Fruit fly (Drosophila melanogaster): Measurements from ENCODE around the gene CG33229.
A peak's percentile ranks its signal among the peaks of the same experiment; 100 is the strongest.

Gene CG33229

dm6 chr3L:257618-258475 lies 34.2 kb downstream of the CG33229 start, which contains the start of the genes DIP2 and wac (continued):
- TF ChIP-seq caup (GFP tag; optimal IDR thresholded peaks at IDR 0.05; ENCODE audit: severe bottlenecking) (peak; percentile 69), CG16863 (GFP tag; optimal IDR thresholded peaks at IDR 0.05) (peak; percentile 78), pum (GFP tag; optimal IDR thresholded peaks at IDR 0.05) (peak; percentile 86), MBD-R2 (GFP tag; IDR thresholded peaks at IDR 0.05) (peak; percentile 66), HmgD (GFP tag; optimal IDR thresholded peaks at IDR 0.05) (peak; percentile 78), Xrp1 (GFP tag; IDR thresholded peaks at IDR 0.05) (peak; percentile 72), Drgx (GFP tag; IDR thresholded peaks at IDR 0.05) (peak; percentile 40; the same call in 1 of the 2 replicates), nerfin-2 (GFP tag; IDR thresholded peaks at IDR 0.05; ENCODE audit: partially characterized antibody) (peak; percentile 58), CG2129 (GFP tag; IDR thresholded peaks at IDR 0.05; ENCODE audit: partially characterized antibody) (peak; percentile 55), ERR (GFP tag; optimal IDR thresholded peaks at IDR 0.05) (peak; percentile 72), Ssrp (tag; optimal IDR thresholded peaks at IDR 0.05) (peak; percentile 16), Poxn (GFP tag; IDR thresholded peaks at IDR 0.05) (no peak), CG7928 (GFP tag; optimal IDR thresholded peaks at IDR 0.05) (peak; percentile 95), CG16779 (GFP tag; IDR thresholded peaks at IDR 0.05) (peak; percentile 71), lilli (GFP tag; optimal IDR thresholded peaks at IDR 0.05) (peak; percentile 93), CG9797 (GFP tag; optimal IDR thresholded peaks at IDR 0.05) (peak; percentile 89), hkb (optimal IDR thresholded peaks at IDR 0.05) (no peak), hkb (GFP tag; IDR thresholded peaks at IDR 0.05) (peak; percentile 58; the same call in 1 of the 2 replicates), CG2678 (tag; optimal IDR thresholded peaks at IDR 0.05) (no peak), ham (GFP tag; IDR thresholded peaks at IDR 0.05) (peak; percentile 14; the same call in 1 of the 2 replicates), CG1647 (GFP tag; optimal IDR thresholded peaks at IDR 0.05) (peak; percentile 83), CG32767 (GFP tag; IDR thresholded peaks at IDR 0.05) (peak; percentile 14; the same call in 1 of the 2 replicates), sim (GFP tag; IDR thresholded peaks at IDR 0.05) (no peak), Rfx (GFP tag; IDR thresholded peaks at IDR 0.05) (peak; percentile 92), tap (tag; optimal IDR thresholded peaks at IDR 0.05) (no peak), vfl (GFP tag; optimal IDR thresholded peaks at IDR 0.05) (peak; percentile 82), disco-r (GFP tag; optimal IDR thresholded peaks at IDR 0.05) (peak; percentile 52), vnd (GFP tag; IDR thresholded peaks at IDR 0.05; ENCODE audit: partially characterized antibody) (peak; percentile 84), Hr3 (GFP tag; optimal IDR thresholded peaks at IDR 0.05) (peak; percentile 75), CG17829 (tag; optimal IDR thresholded peaks at IDR 0.05) (peak; percentile 76), CG11504 (tag; optimal IDR thresholded peaks at IDR 0.05) (no peak), tio (GFP tag; optimal IDR thresholded peaks at IDR 0.05) (no peak), grau (tag; optimal IDR thresholded peaks at IDR 0.05) (peak; percentile 62), H15 (GFP tag; IDR thresholded peaks at IDR 0.05) (peak; percentile 62; the same call in 1 of the 3 replicates), D (optimal IDR thresholded peaks at IDR 0.05) (no peak), D (GFP tag; optimal IDR thresholded peaks at IDR 0.05) (peak; percentile 59), Pdp1 (GFP tag; optimal IDR thresholded peaks at IDR 0.05) (peak; percentile 84 to 94), CG10654 (GFP tag; optimal IDR thresholded peaks at IDR 0.05) (peak; percentile 79), HmgZ (tag; optimal IDR thresholded peaks at IDR 0.05) (peak; percentile 74), cad (GFP tag; optimal IDR thresholded peaks at IDR 0.05) (no peak), chm (GFP tag; IDR thresholded peaks at IDR 0.05) (peak; percentile 83), CG8765 (GFP tag; IDR thresholded peaks at IDR 0.05) (0 out of 2 replicates have a peak, but pooled peaks have one; percentile 12), CG33213 (GFP tag; optimal IDR thresholded peaks at IDR 0.05) (peak; percentile 91), ato (GFP tag; IDR thresholded peaks at IDR 0.05; ENCODE audit: partially characterized antibody) (peak; percentile 68), CrebB (tag; optimal IDR thresholded peaks at IDR 0.05) (no peak), CG34376 (GFP tag; optimal IDR thresholded peaks at IDR 0.05) (peak; percentile 84), CG14965 (GFP tag; optimal IDR thresholded peaks at IDR 0.05; ENCODE audit: borderline replicate concordance) (no peak), Fer1 (GFP tag; optimal IDR thresholded peaks at IDR 0.05) (peak; percentile 53), pita (GFP tag; optimal IDR thresholded peaks at IDR 0.05) (peak; percentile 46)

Data from whole organism, embryonic.